Fruit fly (Drosophila melanogaster) S2 (cell line): ENCODE measurements around the gene Dus3.

Experiments
- CG8478 ChIP-seq: fragments of >200 bp; optimal IDR thresholded peaks from 2 replicates; lab custom pipeline; 2018
- CTCF ChIP-seq, 2 experiments: fragments of >200 bp; optimal IDR thresholded peaks; 2 replicates each; lab custom pipeline; 2018

DNA sequence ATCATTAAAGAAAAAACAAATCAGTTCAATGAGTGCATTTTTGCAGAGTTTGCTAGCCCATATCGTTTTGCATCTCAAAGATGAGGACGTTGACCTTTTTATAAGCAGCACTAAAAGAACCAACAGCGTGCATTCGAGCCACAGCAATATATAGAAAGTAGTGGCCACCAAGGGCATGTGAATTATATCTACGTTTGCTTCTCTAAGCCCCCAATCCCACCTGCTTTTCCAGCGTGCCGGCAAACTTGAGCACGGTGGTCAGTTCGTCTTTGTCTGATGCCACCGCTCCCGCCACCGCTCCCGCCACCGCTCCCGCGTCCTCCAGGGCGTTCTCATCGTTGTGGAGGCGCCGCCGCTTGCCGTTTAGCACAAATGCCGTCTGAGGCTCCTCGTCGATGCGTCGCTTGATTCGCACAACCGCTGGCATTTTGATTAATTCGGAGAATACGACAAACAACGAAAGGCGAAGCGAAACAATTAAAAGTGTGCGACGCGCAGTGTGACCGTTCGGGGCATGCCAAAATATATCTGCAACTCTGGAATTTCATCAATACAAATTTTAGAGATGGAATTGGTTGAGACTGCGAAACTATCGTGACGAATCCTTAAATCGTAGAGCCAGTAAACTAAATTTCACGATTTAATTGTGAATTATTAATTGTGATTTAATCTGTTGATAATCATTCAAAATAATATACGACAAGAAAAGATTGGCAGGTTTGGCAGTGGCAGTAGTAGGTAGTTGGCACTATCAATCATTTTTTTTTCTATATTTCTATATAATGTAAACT lies 36.8 kb downstream of the Dus3 start:
- TF ChIP-seq CTCF (optimal IDR thresholded peaks at IDR 0.05; lab: Kevin White, UChicago) (peak in 1 of 2 experiments; percentile 27), CG8478 (lab: Kevin White, UChicago) (no peak)
